Fruit fly (Drosophila melanogaster) whole organism, adult: ENCODE data around the gene Cdc14.

ENCODE experiments used
- CG11617 ChIP-seq: fragments of 200-800 bp; sonication (Bioruptor generic); optimal IDR thresholded peaks from 2 replicates; lab custom pipeline; 2017; ENCODE audit warnings: mild to moderate bottlenecking, missing biosample characterization, missing genetic modification reagents, missing genetic modification characterization
- toe ChIP-seq: fragments of 200-800 bp; sonication (Bioruptor generic); optimal IDR thresholded peaks from 2 replicates; lab custom pipeline; 2016; ENCODE audit warnings: missing biosample characterization, missing genetic modification characterization

DNA sequence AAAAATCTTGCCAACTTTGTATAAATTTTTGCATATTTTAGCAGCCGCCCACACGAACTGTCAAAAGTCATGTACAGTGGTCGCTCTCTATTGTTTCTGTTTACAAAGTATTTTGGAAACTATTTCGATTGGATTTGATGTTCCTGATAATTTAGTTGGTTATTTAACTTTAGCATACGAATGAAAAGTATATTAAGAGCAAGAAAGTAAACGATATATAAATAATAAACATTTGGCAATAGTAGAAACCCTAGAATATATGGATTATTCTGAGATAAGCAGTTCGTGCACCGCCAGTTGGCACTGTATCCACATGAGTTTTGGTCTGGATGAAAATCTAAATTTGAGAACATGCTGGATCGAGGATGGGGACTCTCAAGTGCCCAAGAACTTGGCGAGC, 22.7 kb upstream of the Cdc14 start:
- no peak for TF ChIP-seq CG11617 (GFP tag; lab: Kevin White, UChicago)
- TF ChIP-seq toe (GFP tag; lab: Kevin White, UChicago) = no peak
